Fruit fly (Drosophila melanogaster) whole organism, embryonic: ENCODE results near the gene CG15927.

Experiments used
- Aef1 ChIP-seq: fragments of 200-800 bp; sonication (Bioruptor generic); IDR thresholded peaks from 3 replicates; pipeline ENCODE4 v1.3.6; 2022; ENCODE audit warnings: missing biosample characterization, missing genetic modification characterization
- BEAF-32 ChIP-seq: fragments of 200-800 bp; sonication (Bioruptor generic); optimal IDR thresholded peaks from 3 replicates; lab custom pipeline; 2017; ENCODE audit warnings: missing biosample characterization, missing genetic modification characterization, mild to moderate bottlenecking, moderate library complexity, missing genetic modification reagents
- CG10209 ChIP-seq: fragments of 200-800 bp; sonication (Bioruptor generic); optimal IDR thresholded peaks from 3 replicates; lab custom pipeline; 2017; ENCODE audit warnings: missing biosample characterization, mild to moderate bottlenecking, missing genetic modification characterization, missing genetic modification reagents
- CG10366 ChIP-seq: fragments of 200-800 bp; sonication (Bioruptor generic); IDR thresholded peaks from 2 replicates; pipeline ENCODE4 v1.3.6; 2022; ENCODE audit warnings: missing biosample characterization, missing genetic modification characterization
- CG10543 ChIP-seq: fragments of 200-800 bp; sonication (Bioruptor generic); optimal IDR thresholded peaks from 3 replicates; lab custom pipeline; 2017; ENCODE audit warnings: missing biosample characterization, mild to moderate bottlenecking, missing genetic modification characterization, moderate library complexity
- CG11560 ChIP-seq: fragments of 200-800 bp; sonication (Bioruptor generic); IDR thresholded peaks from 3 replicates; pipeline ENCODE4 v1.3.6; 2022; ENCODE audit warnings: missing biosample characterization, missing genetic modification characterization
- CG11723 ChIP-seq: fragments of 200-800 bp; sonication (Bioruptor generic); optimal IDR thresholded peaks from 2 replicates; lab custom pipeline; 2017; ENCODE audit warnings: missing biosample characterization, mild to moderate bottlenecking, missing genetic modification characterization
- CG14860 ChIP-seq: fragments of 200-800 bp; sonication (Bioruptor generic); IDR thresholded peaks from 3 replicates; pipeline ENCODE4 v1.3.6; 2022; ENCODE audit warnings: missing biosample characterization, missing genetic modification characterization; ENCODE audit not compliant: partially characterized antibody
- CG18262 ChIP-seq: fragments of 200-800 bp; optimal IDR thresholded peaks from 3 replicates; lab custom pipeline; 2019; ENCODE audit warnings: missing biosample characterization, mild to moderate bottlenecking, missing genetic modification characterization, moderate library complexity
- CG32767 ChIP-seq: fragments of 200-800 bp; sonication (Bioruptor generic); IDR thresholded peaks from 2 replicates; pipeline ENCODE4 v1.3.6; 2022; ENCODE audit warnings: missing biosample characterization, missing genetic modification characterization
- CG33213 ChIP-seq: fragments of 200-800 bp; sonication (Bioruptor generic); optimal IDR thresholded peaks from 3 replicates; lab custom pipeline; 2016; ENCODE audit warnings: missing biosample characterization, missing genetic modification characterization
- CG34422 ChIP-seq: fragments of 200-800 bp; sonication (Bioruptor generic); IDR thresholded peaks from 3 replicates; pipeline ENCODE4 v1.3.6; 2022; ENCODE audit warnings: missing biosample characterization, missing genetic modification characterization
- CG3847 ChIP-seq: fragments of 200-800 bp; sonication (Bioruptor generic); IDR thresholded peaks from 2 replicates; pipeline ENCODE4 v1.3.6; 2022; ENCODE audit warnings: missing biosample characterization, missing genetic modification characterization
- CG6689 ChIP-seq: fragments of 200-800 bp; sonication (Bioruptor generic); IDR thresholded peaks from 2 replicates; pipeline ENCODE4 v1.3.6; 2022; ENCODE audit warnings: missing biosample characterization, missing genetic modification characterization
- CG8089 ChIP-seq: fragments of 200-800 bp; sonication (Bioruptor generic); optimal IDR thresholded peaks from 3 replicates; lab custom pipeline; 2016; ENCODE audit warnings: missing biosample characterization, missing genetic modification characterization
- CoRest ChIP-seq: fragments of 200-800 bp; sonication (Bioruptor generic); optimal IDR thresholded peaks from 3 replicates; lab custom pipeline; 2018; ENCODE audit warnings: missing biosample characterization, mild to moderate bottlenecking, missing genetic modification characterization, moderate library complexity
- Dref ChIP-seq: fragments of 200-800 bp; sonication (Bioruptor generic); IDR thresholded peaks from 2 replicates; pipeline ENCODE4 v1.3.6; 2022; ENCODE audit warnings: missing biosample characterization, missing genetic modification characterization
- HmgD ChIP-seq: fragments of 200-800 bp; sonication (Bioruptor generic); optimal IDR thresholded peaks from 3 replicates; lab custom pipeline; 2016; ENCODE audit warnings: missing biosample characterization, missing genetic modification characterization
- Lhr ChIP-seq: fragments of 200-800 bp; sonication (Bioruptor generic); optimal IDR thresholded peaks from 3 replicates; lab custom pipeline; 2017; ENCODE audit warnings: mild to moderate bottlenecking, missing biosample characterization, missing genetic modification reagents, missing genetic modification characterization
- Max ChIP-seq: fragments of 200-800 bp; sonication (Bioruptor generic); optimal IDR thresholded peaks from 2 replicates; lab custom pipeline; 2016; ENCODE audit warnings: missing biosample characterization, mild to moderate bottlenecking, missing genetic modification characterization
- Nf-YA ChIP-seq: fragments of 200-800 bp; sonication (Bioruptor generic); IDR thresholded peaks from 2 replicates; pipeline ENCODE4 v1.3.6; 2022; ENCODE audit warnings: missing biosample characterization, missing genetic modification characterization
- Nf-YC ChIP-seq: fragments of 200-800 bp; optimal IDR thresholded peaks from 3 replicates; lab custom pipeline; 2019; ENCODE audit warnings: missing biosample characterization, mild to moderate bottlenecking, missing genetic modification characterization, moderate library complexity
- Rfx ChIP-seq: fragments of 200-800 bp; sonication (Bioruptor generic); IDR thresholded peaks from 2 replicates; pipeline ENCODE4 v1.3.6; 2022; ENCODE audit warnings: missing biosample characterization, missing genetic modification characterization
- Sry-β ChIP-seq: fragments of 200-800 bp; sonication (Bioruptor generic); optimal IDR thresholded peaks from 2 replicates; lab custom pipeline; 2018; ENCODE audit warnings: missing biosample characterization, mild to moderate bottlenecking, missing genetic modification characterization, moderate library complexity
- Sry-δ ChIP-seq: fragments of 200-800 bp; sonication (Bioruptor generic); optimal IDR thresholded peaks from 2 replicates; lab custom pipeline; 2016; ENCODE audit warnings: missing biosample characterization, missing genetic modification characterization
- YL-1 ChIP-seq: fragments of 200-800 bp; sonication (Bioruptor generic); optimal IDR thresholded peaks from 3 replicates; lab custom pipeline; 2017; ENCODE audit warnings: missing biosample characterization, mild to moderate bottlenecking, missing genetic modification characterization
- ab ChIP-seq: fragments of 200-800 bp; sonication (Bioruptor generic); optimal IDR thresholded peaks from 2 replicates; lab custom pipeline; 2016; ENCODE audit warnings: missing biosample characterization, missing genetic modification characterization
- ac ChIP-seq: fragments of 200-800 bp; sonication (Bioruptor generic); optimal IDR thresholded peaks from 3 replicates; lab custom pipeline; 2017; ENCODE audit warnings: missing biosample characterization, mild to moderate bottlenecking, missing genetic modification characterization
- ato ChIP-seq: fragments of 200-800 bp; sonication (Bioruptor generic); IDR thresholded peaks from 2 replicates; pipeline ENCODE4 v1.3.6; 2022; ENCODE audit warnings: missing biosample characterization, missing genetic modification characterization; ENCODE audit not compliant: partially characterized antibody
- az2 ChIP-seq: fragments of 200-800 bp; sonication (Bioruptor generic); optimal IDR thresholded peaks from 3 replicates; lab custom pipeline; 2016; ENCODE audit warnings: missing biosample characterization, missing genetic modification characterization
- caup ChIP-seq: fragments of 200-800 bp; sonication (Bioruptor generic); optimal IDR thresholded peaks from 3 replicates; lab custom pipeline; 2017; ENCODE audit warnings: missing biosample characterization, mild to moderate bottlenecking, missing genetic modification characterization, moderate library complexity; ENCODE audit not compliant: severe bottlenecking
- chif ChIP-seq, 2 experiments: fragments of 200-800 bp; sonication (Bioruptor generic); optimal IDR thresholded peaks; 3 replicates each; lab custom pipeline; 2016; ENCODE audit warnings: missing biosample characterization in 2 of 2, missing genetic modification characterization in 2 of 2
- fd3F ChIP-seq: fragments of 200-800 bp; sonication (Bioruptor generic); optimal IDR thresholded peaks from 2 replicates; lab custom pipeline; 2018; ENCODE audit warnings: missing biosample characterization, mild to moderate bottlenecking, missing genetic modification characterization, moderate library complexity
- gcm ChIP-seq: fragments of 200-800 bp; sonication (Bioruptor generic); optimal IDR thresholded peaks from 2 replicates; lab custom pipeline; 2019; ENCODE audit warnings: missing biosample characterization, mild to moderate bottlenecking, missing genetic modification characterization, moderate library complexity
- h ChIP-seq: fragments of >200 bp; optimal IDR thresholded peaks from 2 replicates; lab custom pipeline; 2017
- her ChIP-seq: fragments of 200-800 bp; sonication (Bioruptor generic); optimal IDR thresholded peaks from 2 replicates; lab custom pipeline; 2016; ENCODE audit warnings: missing biosample characterization, missing genetic modification characterization
- hkb ChIP-seq, 2 experiments: fragments of 200-800 bp in 1 of 2; fragments of >200 bp in 1 of 2; sonication (Bioruptor generic) in 1 of 2; IDR thresholded peaks in 1 of 2; optimal IDR thresholded peaks in 1 of 2; 2 replicates each; pipeline versions ENCODE4 v1.3.6 to Lab custom; 2017 to 2022; ENCODE audit warnings: missing biosample characterization in 1 of 2, missing genetic modification characterization in 1 of 2
- ind ChIP-seq: fragments of 200-800 bp; sonication (Bioruptor generic); optimal IDR thresholded peaks from 3 replicates; lab custom pipeline; 2016; ENCODE audit warnings: missing biosample characterization, missing genetic modification characterization
- insv ChIP-seq, 2 experiments: fragments of 200-800 bp; sonication (Bioruptor generic); optimal IDR thresholded peaks; 3 replicates each; lab custom pipeline; 2016 to 2018; ENCODE audit warnings: missing biosample characterization in 2 of 2, missing genetic modification characterization in 2 of 2
- ken ChIP-seq: fragments of 200-800 bp; sonication (Bioruptor generic); IDR thresholded peaks from 3 replicates; pipeline ENCODE4 v1.3.6; 2022; ENCODE audit warnings: missing biosample characterization, missing genetic modification characterization
- kni ChIP-seq: fragments of 200-800 bp; sonication (Bioruptor generic); optimal IDR thresholded peaks from 3 replicates; lab custom pipeline; 2017; ENCODE audit warnings: mild to moderate bottlenecking, missing biosample characterization, missing genetic modification reagents, missing genetic modification characterization
- lmd ChIP-seq: fragments of 200-800 bp; sonication (Bioruptor generic); IDR thresholded peaks from 2 replicates; pipeline ENCODE4 v1.3.6; 2022; ENCODE audit warnings: missing biosample characterization, missing genetic modification characterization
- nau ChIP-seq: fragments of 200-800 bp; sonication (Bioruptor generic); optimal IDR thresholded peaks from 3 replicates; lab custom pipeline; 2017; ENCODE audit warnings: missing biosample characterization, mild to moderate bottlenecking, missing genetic modification characterization, missing genetic modification reagents
- nerfin-2 ChIP-seq: fragments of 200-800 bp; sonication (Bioruptor generic); IDR thresholded peaks from 2 replicates; pipeline ENCODE4 v1.3.6; 2022; ENCODE audit warnings: missing biosample characterization, missing genetic modification characterization; ENCODE audit not compliant: partially characterized antibody
- row ChIP-seq: fragments of 200-800 bp; sonication (Bioruptor generic); IDR thresholded peaks from 3 replicates; pipeline ENCODE4 v1.3.6; 2022; ENCODE audit warnings: missing biosample characterization, missing genetic modification characterization
- sim ChIP-seq: fragments of 200-800 bp; sonication (Bioruptor generic); IDR thresholded peaks from 2 replicates; pipeline ENCODE4 v1.3.6; 2022; ENCODE audit warnings: missing biosample characterization, missing genetic modification characterization
- sna ChIP-seq: fragments of 200-800 bp; sonication (Bioruptor generic); IDR thresholded peaks from 2 replicates; pipeline ENCODE4 v1.3.6; 2022; ENCODE audit warnings: missing biosample characterization, missing genetic modification characterization; ENCODE audit not compliant: partially characterized antibody
- ssp ChIP-seq: fragments of 200-800 bp; sonication (Bioruptor generic); IDR thresholded peaks from 2 replicates; pipeline ENCODE4 v1.3.6; 2022; ENCODE audit warnings: missing biosample characterization, missing genetic modification characterization
- stc ChIP-seq: fragments of 200-800 bp; sonication (Bioruptor generic); IDR thresholded peaks from 2 replicates; pipeline ENCODE4 v1.3.6; 2022; ENCODE audit warnings: missing biosample characterization, missing genetic modification characterization
- stwl ChIP-seq: fragments of 200-800 bp; sonication (Bioruptor generic); optimal IDR thresholded peaks from 3 replicates; lab custom pipeline; 2018; ENCODE audit warnings: missing biosample characterization, mild to moderate bottlenecking, missing genetic modification characterization, moderate library complexity

The CG15927 gene

dm6 chrX:12496930-12497329 is 42.4 kb downstream of the CG15927 start, which contains the start of gene mdu (continued):
- TF ChIP-seq fd3F (peak; percentile 9), CG11560 (peak; percentile 92), ssp (0 out of 2 replicates have a peak, but pooled peaks have one; percentile 30), CG10209 (GFP tag; lab: Kevin White, UChicago) (peak; percentile 1), sna (GFP tag; lab: Robert Waterston, UW) (peak; percentile 26; the same call in 1 of the 2 replicates), nerfin-2 (0 out of 2 replicates have a peak, but pooled peaks have one; percentile 20), az2 (GFP tag; lab: Kevin White, UChicago) (peak; percentile 23), Nf-YA (GFP tag; lab: Robert Waterston, UW) (no peak), caup (GFP tag; lab: Kevin White, UChicago) (no peak), h (lab: Kevin White, UChicago) (no peak), CG3847 (peak; percentile 54), Lhr (GFP tag; lab: Kevin White, UChicago) (peak; percentile 11), stwl (tag; lab: Kevin White, UChicago) (peak; percentile 41), Aef1 (GFP tag; lab: Robert Waterston, UW) (peak; percentile 31; the same call in 1 of the 3 replicates), ato (GFP tag; lab: Robert Waterston, UW) (0 out of 2 replicates have a peak, but pooled peaks have one; percentile 14), Sry-δ (GFP tag; lab: Kevin White, UChicago) (peak; percentile 30), chif (GFP tag; optimal IDR thresholded peaks at IDR 0.05; lab: Kevin White, UChicago) (no peak), Dref (GFP tag; lab: Robert Waterston, UW) (peak; percentile 73), lmd (GFP tag; lab: Robert Waterston, UW) (peak; percentile 41; the same call in 1 of the 2 replicates), CG32767 (no peak), HmgD (GFP tag; lab: Kevin White, UChicago) (no peak), hkb (optimal IDR thresholded peaks at IDR 0.05; lab: Kevin White, UChicago) (no peak), hkb (GFP tag; IDR thresholded peaks at IDR 0.05; lab: Robert Waterston, UW) (no peak), Nf-YC (no peak), CG11723 (GFP tag; lab: Kevin White, UChicago) (no peak), gcm (no peak), CG6689 (GFP tag; lab: Robert Waterston, UW) (0 out of 2 replicates have a peak, but pooled peaks have one; percentile 21), Max (GFP tag; lab: Kevin White, UChicago) (no peak), her (no peak), stc (GFP tag; lab: Robert Waterston, UW) (no peak), CG33213 (GFP tag; lab: Kevin White, UChicago) (no peak), ac (GFP tag; lab: Kevin White, UChicago) (no peak), nau (GFP tag; lab: Kevin White, UChicago) (no peak), ind (GFP tag; lab: Kevin White, UChicago) (peak; percentile 48), YL-1 (GFP tag; lab: Kevin White, UChicago) (no peak), CG8089 (no peak), ab (GFP tag; lab: Kevin White, UChicago) (no peak), Rfx (GFP tag; lab: Robert Waterston, UW) (peak; percentile 57; the same call in 1 of the 2 replicates), BEAF-32 (peak; percentile 61), CoRest (tag; lab: Kevin White, UChicago) (peak; percentile 71), ken (no peak), Sry-β (GFP tag; lab: Kevin White, UChicago) (peak; percentile 87), CG10366 (GFP tag; lab: Robert Waterston, UW) (no peak), sim (GFP tag; lab: Robert Waterston, UW) (no peak), CG14860 (GFP tag; lab: Robert Waterston, UW) (no peak), CG18262 (tag; lab: Kevin White, UChicago) (peak; percentile 33), kni (GFP tag; lab: Kevin White, UChicago) (no peak), row (GFP tag; lab: Robert Waterston, UW) (peak; percentile 81), CG34422 (GFP tag; lab: Robert Waterston, UW) (no peak), insv (GFP tag; optimal IDR thresholded peaks at IDR 0.05; lab: Kevin White, UChicago) (no peak), CG10543 (GFP tag; lab: Kevin White, UChicago) (peak; percentile 7)
